Worm (Caenorhabditis elegans) whole organism, late embryonic: ENCODE results near the gene him-14.

Experiments used
- ahr-1 ChIP-seq: sonication (generic microtip); optimal IDR thresholded peaks from 2 replicates; lab custom pipeline; 2016; ENCODE audit warnings: missing genetic modification characterization, missing compliant biosample characterization
- ama-1 ChIP-seq: fragments of 150-350 bp; optimal IDR thresholded peaks from 2 replicates; lab custom pipeline; 2014
- dmd-4 ChIP-seq: sonication (generic microtip); optimal IDR thresholded peaks from 2 replicates; lab custom pipeline; 2016; ENCODE audit warnings: borderline replicate concordance, missing genetic modification characterization, missing compliant biosample characterization
- hlh-15 ChIP-seq: sonication (generic microtip); optimal IDR thresholded peaks from 2 replicates; lab custom pipeline; 2016; ENCODE audit warnings: missing genetic modification characterization, missing compliant biosample characterization
- hlh-30 ChIP-seq: sonication (generic microtip); optimal IDR thresholded peaks from 2 replicates; lab custom pipeline; 2017; ENCODE audit warnings: antibody characterized with exemption, missing genetic modification characterization, missing compliant biosample characterization; ENCODE audit not compliant: insufficient read depth
- nhr-232 ChIP-seq: sonication (generic microtip); optimal IDR thresholded peaks from 2 replicates; lab custom pipeline; 2016; ENCODE audit warnings: missing genetic modification characterization, missing compliant biosample characterization
- pag-3 ChIP-seq: sonication (generic microtip); optimal IDR thresholded peaks from 2 replicates; lab custom pipeline; 2016; ENCODE audit warnings: missing compliant biosample characterization, missing genetic modification characterization, borderline replicate concordance
- pax-1 ChIP-seq: fragments of 150-350 bp; optimal IDR thresholded peaks from 2 replicates; lab custom pipeline; 2014; ENCODE audit warnings: missing biosample characterization, missing genetic modification characterization
- pha-4 ChIP-seq: fragments of 150-350 bp; optimal IDR thresholded peaks from 2 replicates; lab custom pipeline; 2018; ENCODE audit warnings: missing biosample characterization, missing genetic modification reagents, missing genetic modification characterization
- pqm-1 ChIP-seq: sonication (generic microtip); optimal IDR thresholded peaks from 2 replicates; lab custom pipeline; 2016; ENCODE audit warnings: missing genetic modification characterization, missing compliant biosample characterization
- sox-4 ChIP-seq: sonication (generic microtip); optimal IDR thresholded peaks from 2 replicates; lab custom pipeline; 2017; ENCODE audit warnings: mild to moderate bottlenecking, missing genetic modification characterization, inconsistent platforms, missing compliant biosample characterization
- tbx-2 ChIP-seq: sonication (generic microtip); optimal IDR thresholded peaks from 2 replicates; lab custom pipeline; 2016; ENCODE audit warnings: missing genetic modification characterization, missing compliant biosample characterization

DNA sequence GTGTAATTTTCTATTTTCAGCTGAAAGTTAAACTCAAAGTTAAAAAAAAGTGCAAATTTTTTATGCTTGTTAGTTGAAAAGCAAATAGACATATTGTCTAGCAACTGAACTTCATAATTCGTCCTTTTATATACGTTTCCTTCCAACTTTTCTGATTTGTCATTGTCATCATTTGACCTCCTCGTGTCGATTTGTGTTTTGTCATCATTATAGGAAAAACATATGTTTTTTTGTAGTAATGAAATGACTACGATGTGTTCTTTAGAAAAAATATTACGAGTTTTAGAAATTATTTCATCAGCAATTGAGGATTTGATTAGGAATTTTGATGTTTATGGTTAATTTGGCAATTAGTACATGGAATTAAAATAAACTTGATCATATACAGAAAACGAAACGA lies 9.0 kb downstream of the him-14 start:
- TF ChIP-seq pqm-1 (tag; lab: Kevin White, UChicago) (no peak), tbx-2 (tag; lab: Kevin White, UChicago) (no peak), nhr-232 (tag; lab: Kevin White, UChicago) (no peak), dmd-4 (tag; lab: Kevin White, UChicago) (no peak), pax-1 (tag; lab: Kevin White, UChicago) (no peak), pag-3 (tag; lab: Kevin White, UChicago) (no peak), hlh-15 (tag; lab: Kevin White, UChicago) (no peak), ahr-1 (tag; lab: Kevin White, UChicago) (no peak), hlh-30 (no peak), pha-4 (tag; lab: Kevin White, UChicago) (no peak), sox-4 (tag; lab: Kevin White, UChicago) (no peak), ama-1 (lab: Kevin White, UChicago) (no peak)
